Fruit fly (Drosophila melanogaster): Measurements from ENCODE around the gene Ppi1.

DNA sequence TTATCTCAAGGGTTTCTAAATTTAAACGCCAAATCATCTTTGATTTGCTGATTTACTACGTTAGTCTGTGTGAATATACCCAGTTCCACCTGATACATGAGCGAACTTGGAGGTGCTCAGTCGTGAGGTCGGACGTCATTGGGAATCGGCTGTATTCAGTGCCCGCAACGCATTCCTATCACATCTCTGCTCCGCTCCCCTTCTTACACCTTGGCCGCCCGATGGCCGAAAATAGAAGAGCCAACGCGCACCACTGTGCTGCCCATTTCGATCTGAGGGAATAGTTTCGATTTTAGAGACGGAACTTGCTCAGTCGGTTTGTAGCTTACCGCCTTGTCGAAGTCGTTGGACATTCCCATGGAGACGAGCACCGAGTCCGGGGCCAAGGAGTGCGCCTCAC lies 47.4 kb upstream of the Ppi1 start:
- TF ChIP-seq EcR (GFP tag; optimal IDR thresholded peaks at IDR 0.05) (no peak), Dll (optimal IDR thresholded peaks at IDR 0.05) (no peak), CG8478 (optimal IDR thresholded peaks at IDR 0.05) (no peak)
